Fruit fly (Drosophila melanogaster): ENCODE measurements around the gene CG9759.
A peak's percentile ranks its signal among the peaks of the same experiment; 100 is the strongest.

Gene CG9759

DNA sequence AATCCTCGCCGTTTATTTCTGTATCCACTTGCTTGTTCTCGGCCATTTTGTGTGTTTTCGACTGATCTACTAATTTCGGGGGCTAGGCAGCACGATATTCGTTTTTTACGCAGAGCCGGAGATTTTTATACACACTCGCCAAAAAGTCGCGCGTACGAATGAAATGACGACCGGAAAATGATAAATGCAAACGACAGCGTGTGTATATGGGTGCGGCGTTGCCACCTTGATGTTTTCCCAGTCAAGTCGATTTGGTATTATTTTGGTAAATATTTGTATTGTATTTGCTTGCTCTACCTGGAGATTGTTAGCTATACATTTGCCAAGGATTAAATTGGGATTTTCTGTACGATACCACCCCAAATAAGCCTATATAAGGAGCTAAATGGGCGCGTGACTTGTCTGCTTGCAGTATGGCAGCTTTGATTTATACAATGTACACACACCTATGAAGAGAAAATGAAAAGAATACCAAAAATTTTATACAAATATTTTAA lies 36.9 kb upstream of the CG9759 start, which contains the start of gene sqd (continued):
- TF ChIP-seq CG14050 (GFP tag; IDR thresholded peaks at IDR 0.05) (no peak; the same call in 2 of the 3 replicates), zf30C (GFP tag; optimal IDR thresholded peaks at IDR 0.05) (no peak), gsb (GFP tag; IDR thresholded peaks at IDR 0.05) (no peak), gsb-n (tag; optimal IDR thresholded peaks at IDR 0.05) (peak; percentile 12), sd (tag; optimal IDR thresholded peaks at IDR 0.05) (no peak), CG17612 (GFP tag; IDR thresholded peaks at IDR 0.05) (no peak), NFAT (GFP tag; IDR thresholded peaks at IDR 0.05) (no peak), unpg (GFP tag; optimal IDR thresholded peaks at IDR 0.05) (peak; percentile 62), CG5245 (GFP tag; optimal IDR thresholded peaks at IDR 0.05) (no peak), bcd (GFP tag; optimal IDR thresholded peaks at IDR 0.05) (peak; percentile 53), CG30403 (GFP tag; optimal IDR thresholded peaks at IDR 0.05) (peak; percentile 40), CG9876 (GFP tag; optimal IDR thresholded peaks at IDR 0.05) (peak; percentile 51), Atf-2 (GFP tag; optimal IDR thresholded peaks at IDR 0.05) (no peak), Hr78 (GFP tag; optimal IDR thresholded peaks at IDR 0.05) (no peak), E2f2 (GFP tag; IDR thresholded peaks at IDR 0.05) (peak; percentile 45), H15 (GFP tag; IDR thresholded peaks at IDR 0.05) (no peak), p53 (GFP tag; optimal IDR thresholded peaks at IDR 0.05) (no peak), CG6813 (GFP tag; optimal IDR thresholded peaks at IDR 0.05) (peak; percentile 58), CG10654 (GFP tag; optimal IDR thresholded peaks at IDR 0.05) (peak; percentile 47), Dfd (GFP tag; optimal IDR thresholded peaks at IDR 0.05) (no peak), HLHmδ (GFP tag; optimal IDR thresholded peaks at IDR 0.05) (peak; percentile 8), BEAF-32 (GFP tag; optimal IDR thresholded peaks at IDR 0.05) (peak; percentile 55), Sin3A (optimal IDR thresholded peaks at IDR 0.05) (peak; percentile 25), rib (GFP tag; IDR thresholded peaks at IDR 0.05) (no peak), CG15011 (GFP tag; optimal IDR thresholded peaks at IDR 0.05) (peak; percentile 1), wek (GFP tag; optimal IDR thresholded peaks at IDR 0.05) (peak; percentile 70), bsh (GFP tag; optimal IDR thresholded peaks at IDR 0.05) (peak in 1 of 2 experiments; percentile 42), CG43689 (GFP tag; IDR thresholded peaks at IDR 0.05) (no peak), CG12744 (GFP tag; optimal IDR thresholded peaks at IDR 0.05) (no peak), ERR (GFP tag; optimal IDR thresholded peaks at IDR 0.05) (no peak), sr (GFP tag; IDR thresholded peaks at IDR 0.05) (no peak), CG11398 (GFP tag; optimal IDR thresholded peaks at IDR 0.05) (no peak), HLH4C (GFP tag; IDR thresholded peaks at IDR 0.05; ENCODE audit: partially characterized antibody) (no peak), phol (tag; optimal IDR thresholded peaks at IDR 0.05) (peak; percentile 78), row (GFP tag; IDR thresholded peaks at IDR 0.05) (peak; percentile 75), CG18011 (GFP tag; optimal IDR thresholded peaks at IDR 0.05) (peak; percentile 58), Trl (optimal IDR thresholded peaks at IDR 0.05) (no peak), Trl (GFP tag; optimal IDR thresholded peaks at IDR 0.05) (peak; percentile 9), CG11085 (GFP tag; IDR thresholded peaks at IDR 0.05) (no peak), CG12236 (GFP tag; optimal IDR thresholded peaks at IDR 0.05) (peak; percentile 27), twi (tag; optimal IDR thresholded peaks at IDR 0.05) (no peak), lmd (GFP tag; IDR thresholded peaks at IDR 0.05) (no peak; the same call in 1 of the 2 replicates), inv (GFP tag; IDR thresholded peaks at IDR 0.05; ENCODE audit: partially characterized antibody) (no peak), org-1 (GFP tag; optimal IDR thresholded peaks at IDR 0.05) (no peak), fd64A (GFP tag; optimal IDR thresholded peaks at IDR 0.05) (peak; percentile 11), z (GFP tag; IDR thresholded peaks at IDR 0.05) (no peak), toy (GFP tag; IDR thresholded peaks at IDR 0.05) (no peak), bigmax (GFP tag; optimal IDR thresholded peaks at IDR 0.05) (peak; percentile 12), Pdp1 (GFP tag; optimal IDR thresholded peaks at IDR 0.05) (peak in 1 of 2 experiments; percentile 48), Abd-B (GFP tag; optimal IDR thresholded peaks at IDR 0.05) (no peak), Poxn (GFP tag; IDR thresholded peaks at IDR 0.05) (no peak), CG1647 (GFP tag; optimal IDR thresholded peaks at IDR 0.05) (no peak)

All from whole organism, embryonic.